Fruit fly (Drosophila melanogaster) whole organism, wandering third instar larva: ENCODE measurements around the gene CG31681.

Source experiments
- CG32264 ChIP-seq: fragments of 200-800 bp; sonication (Bioruptor generic); optimal IDR thresholded peaks from 2 replicates; lab custom pipeline; 2016; ENCODE audit warnings: missing biosample characterization, missing genetic modification characterization
- CrebA ChIP-seq: fragments of 200-800 bp; sonication (Bioruptor generic); optimal IDR thresholded peaks from 2 replicates; lab custom pipeline; 2016; ENCODE audit warnings: missing biosample characterization, mild to moderate bottlenecking, missing genetic modification characterization, borderline replicate concordance
- Dfd ChIP-seq: fragments of >200 bp; optimal IDR thresholded peaks from 2 replicates; lab custom pipeline; 2017; ENCODE audit warnings: missing biosample characterization, missing genetic modification characterization
- Dif ChIP-seq: fragments of 200-275, 200-300 bp; sonication (Bioruptor generic); optimal IDR thresholded peaks from 2 replicates; lab custom pipeline; 2018; ENCODE audit warnings: missing biosample characterization, missing genetic modification characterization; ENCODE audit not compliant: partially characterized antibody
- GATAd ChIP-seq: sonication (Bioruptor generic); optimal IDR thresholded peaks from 2 replicates; lab custom pipeline; 2016; ENCODE audit warnings: missing biosample characterization, missing genetic modification characterization
- Hnf4 ChIP-seq: fragments of 200-800 bp; sonication (Bioruptor generic); optimal IDR thresholded peaks from 2 replicates; lab custom pipeline; 2016; ENCODE audit warnings: missing biosample characterization, mild to moderate bottlenecking, missing genetic modification characterization
- Hr83 ChIP-seq: fragments of 200-300 bp; sonication (Bioruptor generic); optimal IDR thresholded peaks from 2 replicates; lab custom pipeline; 2016; ENCODE audit warnings: missing biosample characterization, mild to moderate bottlenecking, missing genetic modification characterization, moderate library complexity; ENCODE audit not compliant: poor library complexity, severe bottlenecking
- Jra ChIP-seq: sonication (Bioruptor generic); optimal IDR thresholded peaks from 2 replicates; lab custom pipeline; 2016; ENCODE audit warnings: missing biosample characterization, missing genetic modification characterization
- Mio ChIP-seq: sonication (Bioruptor generic); optimal IDR thresholded peaks from 2 replicates; lab custom pipeline; 2016; ENCODE audit warnings: missing biosample characterization, missing genetic modification characterization
- Myc ChIP-seq: fragments of >200 bp; optimal IDR thresholded peaks from 2 replicates; lab custom pipeline; 2017
- N ChIP-seq: fragments of >200 bp; optimal IDR thresholded peaks from 2 replicates; lab custom pipeline; 2018; ENCODE audit warnings: missing biosample characterization, missing external identifiers, missing genetic modification characterization
- OdsH ChIP-seq: fragments of 200-800 bp; sonication (Bioruptor generic); optimal IDR thresholded peaks from 2 replicates; lab custom pipeline; 2016; ENCODE audit warnings: missing biosample characterization, mild to moderate bottlenecking, missing genetic modification characterization
- Rel ChIP-seq, 2 experiments: fragments of 200-800 bp; sonication (Bioruptor generic) in 1 of 2; optimal IDR thresholded peaks; 2 replicates in 1 of 2; 3 replicates in 1 of 2; lab custom pipeline; 2016 to 2019; ENCODE audit warnings: mild to moderate bottlenecking in 2 of 2, missing biosample characterization in 2 of 2, missing genetic modification characterization in 2 of 2, moderate library complexity in 1 of 2
- Sp1 ChIP-seq: fragments of 200-800 bp; sonication (Bioruptor generic); optimal IDR thresholded peaks from 3 replicates; lab custom pipeline; 2019; ENCODE audit warnings: missing biosample characterization, mild to moderate bottlenecking, missing genetic modification characterization, moderate library complexity
- br ChIP-seq: fragments of 200-800 bp; sonication (Bioruptor generic); optimal IDR thresholded peaks from 2 replicates; lab custom pipeline; 2016; ENCODE audit warnings: missing biosample characterization, missing genetic modification characterization
- brk ChIP-seq: fragments of 200-800 bp; sonication (Bioruptor generic); optimal IDR thresholded peaks from 2 replicates; lab custom pipeline; 2016; ENCODE audit warnings: missing biosample characterization, mild to moderate bottlenecking, missing genetic modification characterization
- dl ChIP-seq, 2 experiments: fragments of 175-275, 200-275 bp in 1 of 2; fragments of 200-275 bp in 1 of 2; sonication (Bioruptor generic); optimal IDR thresholded peaks; lab custom pipeline; 2018; ENCODE audit warnings: mild to moderate bottlenecking in 2 of 2, missing biosample characterization in 2 of 2, missing genetic modification characterization in 2 of 2, moderate library complexity in 2 of 2; ENCODE audit not compliant: partially characterized antibody in 2 of 2, insufficient read depth in 1 of 2
- dmrt93B ChIP-seq: fragments of 200-800 bp; sonication (Bioruptor generic); optimal IDR thresholded peaks from 2 replicates; lab custom pipeline; 2018; ENCODE audit warnings: missing biosample characterization, mild to moderate bottlenecking, missing genetic modification characterization
- foxo ChIP-seq, 2 experiments: fragments of 200-800 bp; sonication (Bioruptor generic); optimal IDR thresholded peaks; 2 replicates in 1 of 2; 3 replicates in 1 of 2; lab custom pipeline; 2016 to 2017; ENCODE audit warnings: missing biosample characterization in 2 of 2, missing genetic modification characterization in 2 of 2
- fru ChIP-seq: fragments of 200-800 bp; sonication (Bioruptor generic); optimal IDR thresholded peaks from 3 replicates; lab custom pipeline; 2016; ENCODE audit warnings: missing biosample characterization, mild to moderate bottlenecking, missing genetic modification characterization
- h ChIP-seq: fragments of 200-800 bp; sonication (Bioruptor generic); optimal IDR thresholded peaks from 3 replicates; lab custom pipeline; 2016; ENCODE audit warnings: missing biosample characterization, mild to moderate bottlenecking, missing genetic modification characterization
- lola ChIP-seq: fragments of >200 bp; optimal IDR thresholded peaks from 2 replicates; lab custom pipeline; 2017; ENCODE audit warnings: missing biosample characterization, missing genetic modification characterization
- psq ChIP-seq: fragments of 200-800 bp; sonication (Bioruptor generic); optimal IDR thresholded peaks from 3 replicates; lab custom pipeline; 2017; ENCODE audit warnings: missing biosample characterization, mild to moderate bottlenecking, missing genetic modification characterization, moderate library complexity
- rgr ChIP-seq: fragments of 200-800 bp; sonication (Bioruptor generic); optimal IDR thresholded peaks from 3 replicates; lab custom pipeline; 2016; ENCODE audit warnings: missing biosample characterization, mild to moderate bottlenecking, missing genetic modification characterization
- sage ChIP-seq: fragments of 200-800 bp; sonication (Bioruptor generic); optimal IDR thresholded peaks from 2 replicates; lab custom pipeline; 2016; ENCODE audit warnings: missing biosample characterization, mild to moderate bottlenecking, missing genetic modification characterization
- usp ChIP-seq: fragments of >200 bp; optimal IDR thresholded peaks from 2 replicates; lab custom pipeline; 2017; ENCODE audit warnings: missing biosample characterization, missing genetic modification characterization

CG31681 gene

dm6 chr2L:2286773-2287172 is at the start of gene CG31681:
TSS of gene CG31681 (minus strand) at chr2L:2286873.
- TF ChIP-seq Hr83 (no peak), Hnf4 (no peak), brk (GFP tag; lab: Kevin White, UChicago) (no peak), Myc (lab: Kevin White, UChicago) (no peak), foxo (GFP tag; optimal IDR thresholded peaks at IDR 0.05; lab: Kevin White, UChicago) (no peak), OdsH (GFP tag; lab: Kevin White, UChicago) (no peak), dmrt93B (no peak), fru (GFP tag; lab: Kevin White, UChicago) (no peak), CG32264 (no peak), N (GFP tag; lab: Kevin White, UChicago) (no peak), usp (GFP tag; lab: Kevin White, UChicago) (no peak)

dm6 chr2L:2314165-2314564 is 27.5 kb upstream of the CG31681 start:
- TF ChIP-seq dl (GFP tag; optimal IDR thresholded peaks at IDR 0.05; lab: Kevin White, UChicago; ENCODE audit: insufficient read depth in 1 of 2, partially characterized antibody in 2 of 2) (no peak), lola (no peak)
- TF ChIP-seq, all 38 proteins: peak for 0

dm6 chr2L:2311449-2311848 is 24.8 kb upstream of the CG31681 start, which contains the start of gene eys:
TSS of gene eys (plus strand) at chr2L:2311680.
- no peak for TF ChIP-seq Jra (GFP tag; lab: Kevin White, UChicago)
- no peak for TF ChIP-seq foxo (GFP tag; optimal IDR thresholded peaks at IDR 0.05; lab: Kevin White, UChicago)

- TF ChIP-seq CrebA (GFP tag; lab: Kevin White, UChicago), result no peak
- TF ChIP-seq Dif (GFP tag; lab: Kevin White, UChicago), result no peak
- no peak for TF ChIP-seq Hnf4
- TF ChIP-seq br (GFP tag; lab: Kevin White, UChicago), result no peak
- no peak for TF ChIP-seq brk (GFP tag; lab: Kevin White, UChicago)
- no peak for TF ChIP-seq usp (GFP tag; lab: Kevin White, UChicago)
- TF ChIP-seq Dfd (GFP tag; lab: Kevin White, UChicago), result no peak
- no peak for TF ChIP-seq h
- no peak for TF ChIP-seq rgr (GFP tag; lab: Kevin White, UChicago)
These were observed 21.0 kb upstream of the CG31681 start, which contains the start of gene CG16995 for dm6 chr2L:2307648-2308047. TSS of gene CG16995 (plus strand) at chr2L:2307948.

- TF ChIP-seq CG32264, result no peak
- no peak for TF ChIP-seq psq (GFP tag; lab: Kevin White, UChicago)
- TF ChIP-seq Mio (GFP tag; lab: Kevin White, UChicago), result no peak
- no peak for TF ChIP-seq Dfd (GFP tag; lab: Kevin White, UChicago)
- TF ChIP-seq br (GFP tag; lab: Kevin White, UChicago), result no peak
- TF ChIP-seq brk (GFP tag; lab: Kevin White, UChicago), result no peak
- no peak for TF ChIP-seq N (GFP tag; lab: Kevin White, UChicago)
These were observed 13.1 kb upstream of the CG31681 start, which contains the start of gene CG31949 for dm6 chr2L:2299803-2300202. TSS of gene CG31949 (plus strand) at chr2L:2300103.

- TF ChIP-seq usp (GFP tag; lab: Kevin White, UChicago) (no peak), N (GFP tag; lab: Kevin White, UChicago) (no peak), br (GFP tag; lab: Kevin White, UChicago) (no peak), lola (no peak), sage (no peak), GATAd (GFP tag; lab: Kevin White, UChicago) (no peak), dl (GFP tag; optimal IDR thresholded peaks at IDR 0.05; lab: Kevin White, UChicago; ENCODE audit: insufficient read depth in 1 of 2, partially characterized antibody in 2 of 2) (no peak), Sp1 (GFP tag; lab: Kevin White, UChicago) (no peak), Rel (GFP tag; optimal IDR thresholded peaks at IDR 0.05; lab: Kevin White, UChicago) (no peak), Rel (tag; optimal IDR thresholded peaks at IDR 0.05; lab: Kevin White, UChicago) (no peak), dmrt93B (no peak), psq (GFP tag; lab: Kevin White, UChicago) (no peak), CG32264 (no peak)
These were observed 4.0 kb upstream of the CG31681 start, which contains the start of gene robl22E for dm6 chr2L:2290638-2291037. TSS of gene robl22E (minus strand) at chr2L:2290738.

dm6 chr2L:2289316-2289715 is 2.6 kb upstream of the CG31681 start, which contains the start of gene CG17237:
TSS of gene CG17237 (minus strand) at chr2L:2289416.
- TF ChIP-seq brk (GFP tag; lab: Kevin White, UChicago), result no peak
- no peak for TF ChIP-seq Rel (GFP tag; optimal IDR thresholded peaks at IDR 0.05; lab: Kevin White, UChicago)
- no peak for TF ChIP-seq Rel (tag; optimal IDR thresholded peaks at IDR 0.05; lab: Kevin White, UChicago)
- TF ChIP-seq N (GFP tag; lab: Kevin White, UChicago), result no peak
- TF ChIP-seq Dfd (GFP tag; lab: Kevin White, UChicago), result no peak
